Fruit fly (Drosophila melanogaster) whole organism, embryonic: ENCODE results near the gene kdn.

Source experiments
- B-H2 ChIP-seq: fragments of 200-800 bp; sonication (Bioruptor generic); optimal IDR thresholded peaks from 2 replicates; lab custom pipeline; 2018; ENCODE audit warnings: missing biosample characterization, mild to moderate bottlenecking, missing genetic modification characterization
- BEAF-32 ChIP-seq: fragments of 200-800 bp; sonication (Bioruptor generic); optimal IDR thresholded peaks from 3 replicates; lab custom pipeline; 2017; ENCODE audit warnings: missing biosample characterization, missing genetic modification characterization, mild to moderate bottlenecking, moderate library complexity, missing genetic modification reagents
- CG11696 ChIP-seq: fragments of 200-800 bp; sonication (Bioruptor generic); IDR thresholded peaks from 2 replicates; pipeline ENCODE4 v1.3.6; 2022; ENCODE audit warnings: missing biosample characterization, missing genetic modification characterization
- CG12155 ChIP-seq: fragments of 200-800 bp; sonication (Bioruptor generic); optimal IDR thresholded peaks from 3 replicates; lab custom pipeline; 2016; ENCODE audit warnings: missing biosample characterization, missing genetic modification characterization
- CG12219 ChIP-seq: fragments of 200-800 bp; sonication (Bioruptor generic); optimal IDR thresholded peaks from 3 replicates; lab custom pipeline; 2018; ENCODE audit warnings: missing biosample characterization, mild to moderate bottlenecking, missing genetic modification characterization
- CG15601 ChIP-seq: fragments of 200-800 bp; sonication (Bioruptor generic); optimal IDR thresholded peaks from 3 replicates; lab custom pipeline; 2019; ENCODE audit warnings: missing biosample characterization, mild to moderate bottlenecking, missing genetic modification characterization, moderate library complexity
- CG1603 ChIP-seq: fragments of 200-800 bp; sonication (Bioruptor generic); optimal IDR thresholded peaks from 2 replicates; lab custom pipeline; 2019; ENCODE audit warnings: missing biosample characterization, mild to moderate bottlenecking, missing genetic modification characterization, moderate library complexity
- CG16779 ChIP-seq: fragments of 200-800 bp; sonication (Bioruptor generic); IDR thresholded peaks from 2 replicates; pipeline ENCODE4 v1.3.6; 2022; ENCODE audit warnings: missing biosample characterization, missing genetic modification characterization
- CG17361 ChIP-seq: fragments of 200-800 bp; sonication (Bioruptor generic); IDR thresholded peaks from 3 replicates; pipeline ENCODE4 v1.3.6; 2022; ENCODE audit warnings: missing biosample characterization, missing genetic modification characterization
- CG18764 ChIP-seq: fragments of 200-800 bp; sonication (Bioruptor generic); optimal IDR thresholded peaks from 3 replicates; lab custom pipeline; 2016; ENCODE audit warnings: missing biosample characterization, missing genetic modification characterization
- CG2678 ChIP-seq: fragments of 200-800 bp; sonication (Bioruptor generic); optimal IDR thresholded peaks from 3 replicates; lab custom pipeline; 2019; ENCODE audit warnings: missing biosample characterization, mild to moderate bottlenecking, missing genetic modification characterization, moderate library complexity
- CG30403 ChIP-seq: fragments of 200-800 bp; sonication (Bioruptor generic); optimal IDR thresholded peaks from 3 replicates; lab custom pipeline; 2016; ENCODE audit warnings: missing biosample characterization, missing genetic modification characterization
- CG34422 ChIP-seq: fragments of 200-800 bp; sonication (Bioruptor generic); IDR thresholded peaks from 3 replicates; pipeline ENCODE4 v1.3.6; 2022; ENCODE audit warnings: missing biosample characterization, missing genetic modification characterization
- CG8478 ChIP-seq: fragments of >200 bp; optimal IDR thresholded peaks from 2 replicates; lab custom pipeline; 2018
- CG8944 ChIP-seq: fragments of 200-800 bp; sonication (Bioruptor generic); optimal IDR thresholded peaks from 3 replicates; lab custom pipeline; 2016; ENCODE audit warnings: missing biosample characterization, missing genetic modification characterization
- CG9437 ChIP-seq: fragments of 200-800 bp; sonication (Bioruptor generic); optimal IDR thresholded peaks from 2 replicates; lab custom pipeline; 2018; ENCODE audit warnings: missing biosample characterization, mild to moderate bottlenecking, missing genetic modification characterization
- CG9932 ChIP-seq: fragments of 200-800 bp; sonication (Bioruptor generic); IDR thresholded peaks from 2 replicates; pipeline ENCODE4 v1.3.6; 2022; ENCODE audit warnings: missing biosample characterization, missing genetic modification characterization
- Dek ChIP-seq: fragments of 200-800 bp; sonication (Bioruptor generic); optimal IDR thresholded peaks from 3 replicates; lab custom pipeline; 2019; ENCODE audit warnings: missing biosample characterization, mild to moderate bottlenecking, missing genetic modification characterization, moderate library complexity
- Elba2 ChIP-seq: fragments of 200-800 bp; sonication (Bioruptor generic); optimal IDR thresholded peaks from 3 replicates; lab custom pipeline; 2016; ENCODE audit warnings: missing biosample characterization, missing genetic modification characterization
- Fer3 ChIP-seq: fragments of 200-800 bp; sonication (Bioruptor generic); optimal IDR thresholded peaks from 2 replicates; lab custom pipeline; 2018; ENCODE audit warnings: missing biosample characterization, mild to moderate bottlenecking, missing genetic modification characterization, moderate library complexity
- H2.0 ChIP-seq: fragments of 200-800 bp; sonication (Bioruptor generic); IDR thresholded peaks from 2 replicates; pipeline ENCODE4 v1.3.6; 2022; ENCODE audit warnings: missing biosample characterization, missing genetic modification characterization
- Hand ChIP-seq: fragments of 200-800 bp; sonication (Bioruptor generic); optimal IDR thresholded peaks from 2 replicates; lab custom pipeline; 2017; ENCODE audit warnings: mild to moderate bottlenecking, missing biosample characterization, missing genetic modification reagents, missing genetic modification characterization
- Hr3 ChIP-seq: fragments of 200-800 bp; sonication (Bioruptor generic); optimal IDR thresholded peaks from 3 replicates; lab custom pipeline; 2016; ENCODE audit warnings: missing biosample characterization, missing genetic modification characterization
- Mad ChIP-seq: fragments of 200-800 bp; sonication (Bioruptor generic); optimal IDR thresholded peaks from 2 replicates; lab custom pipeline; 2016; ENCODE audit warnings: missing biosample characterization, missing genetic modification characterization
- NC2α ChIP-seq: fragments of 200-800 bp; sonication (Bioruptor generic); optimal IDR thresholded peaks from 2 replicates; lab custom pipeline; 2016; ENCODE audit warnings: missing biosample characterization, missing genetic modification characterization
- Oli ChIP-seq: fragments of 200-800 bp; sonication (Bioruptor generic); optimal IDR thresholded peaks from 2 replicates; lab custom pipeline; 2018; ENCODE audit warnings: missing biosample characterization, mild to moderate bottlenecking, missing genetic modification characterization, moderate library complexity
- PHDP ChIP-seq: fragments of 200-800 bp; sonication (Bioruptor generic); optimal IDR thresholded peaks from 3 replicates; lab custom pipeline; 2018; ENCODE audit warnings: missing biosample characterization, mild to moderate bottlenecking, missing genetic modification characterization, moderate library complexity
- Rfx ChIP-seq: fragments of 200-800 bp; sonication (Bioruptor generic); IDR thresholded peaks from 2 replicates; pipeline ENCODE4 v1.3.6; 2022; ENCODE audit warnings: missing biosample characterization, missing genetic modification characterization
- Sin3A ChIP-seq: fragments of >200 bp; optimal IDR thresholded peaks from 2 replicates; lab custom pipeline; 2018
- Usf ChIP-seq: fragments of 200-800 bp; sonication (Bioruptor generic); optimal IDR thresholded peaks from 2 replicates; lab custom pipeline; 2017; ENCODE audit warnings: missing genotype, missing biosample characterization, missing genetic modification characterization
- Xrp1 ChIP-seq: fragments of 200-800 bp; sonication (Bioruptor generic); IDR thresholded peaks from 2 replicates; pipeline ENCODE4 v1.3.6; 2022; ENCODE audit warnings: missing biosample characterization, missing genetic modification characterization
- btn ChIP-seq: fragments of 200-800 bp; sonication (Bioruptor generic); optimal IDR thresholded peaks from 2 replicates; lab custom pipeline; 2016; ENCODE audit warnings: missing biosample characterization, missing genetic modification characterization
- cwo ChIP-seq: fragments of 200-800 bp; sonication (Bioruptor generic); optimal IDR thresholded peaks from 3 replicates; lab custom pipeline; 2017; ENCODE audit warnings: missing biosample characterization, missing genetic modification characterization, mild to moderate bottlenecking, moderate library complexity, missing genetic modification reagents
- dm ChIP-seq: fragments of 200-800 bp; sonication (Bioruptor generic); optimal IDR thresholded peaks from 3 replicates; lab custom pipeline; 2016; ENCODE audit warnings: missing biosample characterization, missing genetic modification characterization
- dpn ChIP-seq, 2 experiments: fragments of 200-800 bp; sonication (Bioruptor generic); optimal IDR thresholded peaks; 3 replicates each; lab custom pipeline; 2016; ENCODE audit warnings: missing biosample characterization in 2 of 2, missing genetic modification characterization in 2 of 2
- fd102C ChIP-seq: fragments of 200-800 bp; sonication (Bioruptor generic); optimal IDR thresholded peaks from 2 replicates; lab custom pipeline; 2018; ENCODE audit warnings: missing biosample characterization, mild to moderate bottlenecking, missing genetic modification characterization, moderate library complexity
- fd96Cb ChIP-seq: fragments of 200-800 bp; sonication (Bioruptor generic); optimal IDR thresholded peaks from 2 replicates; lab custom pipeline; 2018; ENCODE audit warnings: missing biosample characterization, mild to moderate bottlenecking, missing genetic modification characterization, moderate library complexity
- ftz-f1 ChIP-seq: fragments of 200-800 bp; sonication (Bioruptor generic); optimal IDR thresholded peaks from 2 replicates; lab custom pipeline; 2016; ENCODE audit warnings: missing biosample characterization, missing genetic modification characterization
- hkb ChIP-seq, 2 experiments: fragments of 200-800 bp in 1 of 2; fragments of >200 bp in 1 of 2; sonication (Bioruptor generic) in 1 of 2; IDR thresholded peaks in 1 of 2; optimal IDR thresholded peaks in 1 of 2; 2 replicates each; pipeline versions ENCODE4 v1.3.6 to Lab custom; 2017 to 2022; ENCODE audit warnings: missing biosample characterization in 1 of 2, missing genetic modification characterization in 1 of 2
- lbe ChIP-seq: fragments of 200-800 bp; sonication (Bioruptor generic); optimal IDR thresholded peaks from 2 replicates; lab custom pipeline; 2016; ENCODE audit warnings: missing biosample characterization, mild to moderate bottlenecking, missing genetic modification characterization
- maf-S ChIP-seq: fragments of 200-800 bp; sonication (Bioruptor generic); optimal IDR thresholded peaks from 2 replicates; lab custom pipeline; 2016; ENCODE audit warnings: missing biosample characterization, missing genetic modification characterization
- pan ChIP-seq, 4 experiments: fragments of >200 bp in 3 of 4; fragments of 200-800 bp in 1 of 4; sonication (Bioruptor generic) in 1 of 4; optimal IDR thresholded peaks in 3 of 4; IDR thresholded peaks in 1 of 4; 2 replicates each; pipeline versions ENCODE4 v1.3.6 to Lab custom; 2017 to 2022; ENCODE audit warnings: missing biosample characterization in 2 of 4, missing genetic modification characterization in 2 of 4, mixed read lengths in 1 of 4
- pita ChIP-seq: fragments of 200-800 bp; sonication (Bioruptor generic); optimal IDR thresholded peaks from 2 replicates; lab custom pipeline; 2017; ENCODE audit warnings: missing biosample characterization, mild to moderate bottlenecking, missing genetic modification characterization
- psq ChIP-seq: fragments of 200-800 bp; sonication (Bioruptor generic); optimal IDR thresholded peaks from 2 replicates; lab custom pipeline; 2017; ENCODE audit warnings: missing biosample characterization, missing genetic modification characterization
- sc ChIP-seq, 3 experiments: fragments of >200 bp in 2 of 3; fragments of 200-800 bp in 1 of 3; sonication (Bioruptor generic) in 1 of 3; optimal IDR thresholded peaks; 2 replicates in 2 of 3; 3 replicates in 1 of 3; lab custom pipeline; 2017; ENCODE audit warnings: mild to moderate bottlenecking in 1 of 3, missing biosample characterization in 1 of 3, missing genetic modification characterization in 1 of 3, missing genetic modification reagents in 1 of 3
- sqz ChIP-seq: fragments of 200-800 bp; sonication (Bioruptor generic); optimal IDR thresholded peaks from 3 replicates; lab custom pipeline; 2018; ENCODE audit warnings: missing biosample characterization, mild to moderate bottlenecking, missing genetic modification characterization
- tin ChIP-seq: fragments of 200-800 bp; sonication (Bioruptor generic); optimal IDR thresholded peaks from 3 replicates; lab custom pipeline; 2016; ENCODE audit warnings: missing biosample characterization, missing genetic modification characterization
- vnd ChIP-seq: fragments of 200-800 bp; sonication (Bioruptor generic); IDR thresholded peaks from 3 replicates; pipeline ENCODE4 v1.3.6; 2022; ENCODE audit warnings: missing biosample characterization, missing genetic modification characterization; ENCODE audit not compliant: partially characterized antibody
- yki ChIP-seq: fragments of >200 bp; optimal IDR thresholded peaks from 3 replicates; lab custom pipeline; 2018

Gene kdn

dm6 chrX:6343786-6344537 is 6.5 kb upstream of the kdn start (continued):
- no peak for TF ChIP-seq Hr3
- no peak for TF ChIP-seq CG9932 (GFP tag; lab: Robert Waterston, UW)
- peak; percentile 6 for TF ChIP-seq CG15601 (tag; lab: Kevin White, UChicago)
- no peak for TF ChIP-seq vnd (GFP tag; lab: Robert Waterston, UW)
- no peak for TF ChIP-seq CG12219
- peak; percentile 10 for TF ChIP-seq Oli (tag; lab: Kevin White, UChicago)
- no peak for TF ChIP-seq CG9437 (GFP tag; lab: Kevin White, UChicago)
- TF ChIP-seq Mad (GFP tag; lab: Kevin White, UChicago): no peak
- no peak for TF ChIP-seq pan (optimal IDR thresholded peaks at IDR 0.05; lab: Kevin White, UChicago)
- TF ChIP-seq pan (GFP tag; optimal IDR thresholded peaks at IDR 0.05 in 1 of 2, IDR thresholded peaks at IDR 0.05 in 1 of 2): peak in 1 of 2 experiments; percentile 80
- TF ChIP-seq lbe (GFP tag; lab: Kevin White, UChicago): peak; percentile 91
- TF ChIP-seq PHDP (tag; lab: Kevin White, UChicago): no peak
- TF ChIP-seq CG8478 (lab: Kevin White, UChicago): no peak
- TF ChIP-seq CG16779 (GFP tag; lab: Robert Waterston, UW): no peak
- no peak for TF ChIP-seq Rfx
- no peak for TF ChIP-seq psq (GFP tag; lab: Kevin White, UChicago)
- TF ChIP-seq Dek (tag; lab: Kevin White, UChicago): no peak
- TF ChIP-seq pita (GFP tag; lab: Kevin White, UChicago): no peak
- no peak for TF ChIP-seq B-H2 (GFP tag; lab: Kevin White, UChicago)
- TF ChIP-seq NC2α: peak; percentile 26
- no peak for TF ChIP-seq maf-S (GFP tag; lab: Kevin White, UChicago)
- no peak for TF ChIP-seq BEAF-32 (GFP tag; lab: Kevin White, UChicago)
- TF ChIP-seq CG8944 (GFP tag; lab: Kevin White, UChicago): no peak
- TF ChIP-seq Sin3A (lab: Kevin White, UChicago): no peak
- no peak for TF ChIP-seq CG18764 (GFP tag; lab: Kevin White, UChicago)
- no peak for TF ChIP-seq fd96Cb (tag; lab: Kevin White, UChicago)
- no peak for TF ChIP-seq ftz-f1 (GFP tag; lab: Kevin White, UChicago)
- TF ChIP-seq CG34422: peak; percentile 68; the same call in 1 of the 3 replicates
- TF ChIP-seq CG12155 (GFP tag; lab: Kevin White, UChicago): no peak
- no peak for TF ChIP-seq sc (optimal IDR thresholded peaks at IDR 0.05; lab: Kevin White, UChicago)
- peak; percentile 2 for TF ChIP-seq sc (GFP tag; optimal IDR thresholded peaks at IDR 0.05; lab: Kevin White, UChicago)
- TF ChIP-seq tin: no peak
- TF ChIP-seq CG30403: peak; percentile 7
- no peak for TF ChIP-seq yki (lab: Kevin White, UChicago)
- peak; percentile 19 for TF ChIP-seq CG1603
- TF ChIP-seq cwo (GFP tag; lab: Kevin White, UChicago): no peak
- peak in 1 of 2 experiments; percentile 5 for TF ChIP-seq dpn (GFP tag; optimal IDR thresholded peaks at IDR 0.05; lab: Kevin White, UChicago)
- no peak for TF ChIP-seq hkb (optimal IDR thresholded peaks at IDR 0.05; lab: Kevin White, UChicago)
- TF ChIP-seq hkb (GFP tag; IDR thresholded peaks at IDR 0.05; lab: Robert Waterston, UW): peak; percentile 77
- TF ChIP-seq CG11696 (GFP tag; lab: Robert Waterston, UW): no peak
- no peak for TF ChIP-seq dm (GFP tag; lab: Kevin White, UChicago)
- TF ChIP-seq Elba2 (GFP tag; lab: Kevin White, UChicago): no peak
- peak; percentile 8 for TF ChIP-seq CG2678
- TF ChIP-seq H2.0 (GFP tag; lab: Robert Waterston, UW): peak; percentile 56; the same call in 1 of the 2 replicates
- TF ChIP-seq btn (GFP tag; lab: Kevin White, UChicago): no peak
- TF ChIP-seq Xrp1: peak; percentile 68
- no peak for TF ChIP-seq CG17361
- no peak for TF ChIP-seq Hand (GFP tag; lab: Kevin White, UChicago)
- TF ChIP-seq Usf (GFP tag; lab: Kevin White, UChicago): no peak
- TF ChIP-seq Fer3 (tag; lab: Kevin White, UChicago): no peak
- TF ChIP-seq fd102C (GFP tag; lab: Kevin White, UChicago): no peak
- TF ChIP-seq sqz (GFP tag; lab: Kevin White, UChicago): no peak
